Worm (Caenorhabditis elegans) whole organism, late embryonic: ENCODE measurements around the gene srv-10.

Experiments used
- K02D7.2 ChIP-seq: sonication (generic microtip); optimal IDR thresholded peaks from 2 replicates; lab custom pipeline; 2017; ENCODE audit warnings: mild to moderate bottlenecking, missing genetic modification characterization, missing compliant biosample characterization
- K09A11.1 ChIP-seq: sonication (generic microtip); optimal IDR thresholded peaks from 2 replicates; lab custom pipeline; 2017; ENCODE audit warnings: antibody characterized with exemption, mild to moderate bottlenecking, missing genetic modification characterization, missing compliant biosample characterization; ENCODE audit not compliant: insufficient read depth
- ceh-30 ChIP-seq: fragments of 150-350 bp; optimal IDR thresholded peaks from 2 replicates; lab custom pipeline; 2014; ENCODE audit warnings: missing biosample characterization, missing genetic modification characterization
- ceh-48 ChIP-seq: sonication (generic microtip); optimal IDR thresholded peaks from 2 replicates; lab custom pipeline; 2016; ENCODE audit warnings: missing genetic modification characterization, inconsistent platforms, missing compliant biosample characterization
- ets-4 ChIP-seq: sonication (generic microtip); optimal IDR thresholded peaks from 2 replicates; lab custom pipeline; 2016; ENCODE audit warnings: missing genetic modification characterization, missing compliant biosample characterization
- hlh-30 ChIP-seq: sonication (generic microtip); optimal IDR thresholded peaks from 2 replicates; lab custom pipeline; 2017; ENCODE audit warnings: antibody characterized with exemption, missing genetic modification characterization, missing compliant biosample characterization; ENCODE audit not compliant: insufficient read depth
- hlh-6 ChIP-seq: sonication (generic microtip); optimal IDR thresholded peaks from 2 replicates; lab custom pipeline; 2016; ENCODE audit warnings: missing genotype, missing genetic modification characterization, missing compliant biosample characterization
- madf-2 ChIP-seq: sonication (generic microtip); optimal IDR thresholded peaks from 2 replicates; lab custom pipeline; 2017; ENCODE audit warnings: missing genetic modification characterization, missing compliant biosample characterization
- nhr-11 ChIP-seq: fragments of 150-350 bp; optimal IDR thresholded peaks from 2 replicates; lab custom pipeline; 2014; ENCODE audit warnings: missing biosample characterization, missing genetic modification characterization
- pat-9 ChIP-seq: fragments of 200-800 bp; sonication (Bioruptor generic); optimal IDR thresholded peaks from 2 replicates; lab custom pipeline; 2018; ENCODE audit warnings: mild to moderate bottlenecking, missing genetic modification characterization, moderate library complexity, missing compliant biosample characterization
- pha-4 ChIP-seq: fragments of 150-350 bp; optimal IDR thresholded peaks from 2 replicates; lab custom pipeline; 2018; ENCODE audit warnings: missing biosample characterization, missing genetic modification reagents, missing genetic modification characterization
- pqm-1 ChIP-seq: sonication (generic microtip); optimal IDR thresholded peaks from 2 replicates; lab custom pipeline; 2016; ENCODE audit warnings: missing genetic modification characterization, missing compliant biosample characterization
- ref-2 ChIP-seq: sonication (generic microtip); optimal IDR thresholded peaks from 2 replicates; lab custom pipeline; 2016; ENCODE audit warnings: missing genetic modification characterization, missing compliant biosample characterization
- tbx-2 ChIP-seq: sonication (generic microtip); optimal IDR thresholded peaks from 2 replicates; lab custom pipeline; 2016; ENCODE audit warnings: missing genetic modification characterization, missing compliant biosample characterization

DNA sequence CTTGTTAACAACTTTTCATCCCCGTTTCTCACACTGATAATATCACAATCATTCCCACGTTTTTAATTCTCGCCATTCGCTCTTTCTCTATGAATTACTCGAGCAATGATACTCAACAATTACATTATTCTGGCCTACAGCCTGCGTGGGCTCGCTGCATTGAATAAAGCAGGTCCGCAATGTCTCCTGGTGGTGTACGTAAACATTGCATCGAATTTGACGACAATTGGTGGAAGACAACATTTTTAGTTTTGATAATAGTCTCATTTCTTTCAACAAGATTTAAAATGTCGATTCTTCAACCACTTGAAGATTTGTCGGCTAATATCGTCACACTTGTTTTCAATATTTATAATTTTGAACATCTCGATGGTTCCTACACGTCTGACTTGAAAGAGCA, 35.6 kb downstream of the srv-10 start, which contains the start of gene bath-39:
- TF ChIP-seq nhr-11 (tag; lab: Kevin White, UChicago) (no peak), madf-2 (tag; lab: Kevin White, UChicago) (no peak), ceh-48 (no peak), pha-4 (no peak), pqm-1 (tag; lab: Kevin White, UChicago) (no peak), hlh-30 (no peak), K09A11.1 (tag; lab: Kevin White, UChicago) (no peak), K02D7.2 (tag; lab: Kevin White, UChicago) (no peak), ref-2 (tag; lab: Kevin White, UChicago) (no peak), pat-9 (no peak), hlh-6 (tag; lab: Kevin White, UChicago) (no peak), ets-4 (tag; lab: Kevin White, UChicago) (no peak), ceh-30 (tag; lab: Kevin White, UChicago) (no peak), tbx-2 (tag; lab: Kevin White, UChicago) (no peak)
